Worm (Caenorhabditis elegans): ENCODE data around the gene fbxa-224.
A peak's percentile ranks its signal among the peaks of the same experiment; 100 is the strongest.

The fbxa-224 gene

ce11 chrII:7529078-7529683 is 18.8 kb downstream of the fbxa-224 start, which contains the start of gene ZK1290.5:
Gene ZK1290.5, plus strand, starts transcription at chrII:7529643.
- TF ChIP-seq zfp-3 (GFP tag; conservative IDR thresholded peaks at IDR 0.05) (peak; percentile 83), Y75B8A.6 (GFP tag; IDR thresholded peaks at IDR 0.05) (0 out of 2 replicates have a peak, but pooled peaks have one; percentile 31), hif-1 (tag; optimal IDR thresholded peaks at IDR 0.05) (peak in 1 of 2 experiments; percentile 69), ctbp-1 (GFP tag; IDR thresholded peaks at IDR 0.05) (peak; percentile 75), zag-1 (tag; optimal IDR thresholded peaks at IDR 0.05) (no peak), daf-8 (GFP tag; IDR thresholded peaks at IDR 0.05) (no peak), cey-2 (tag; optimal IDR thresholded peaks at IDR 0.05; ENCODE audit: borderline replicate concordance, insufficient read depth) (peak; percentile 72), F10B5.3 (tag; optimal IDR thresholded peaks at IDR 0.05) (no peak), php-3 (GFP tag; IDR thresholded peaks at IDR 0.05) (peak; percentile 91), nhr-102 (tag; optimal IDR thresholded peaks at IDR 0.05) (peak; percentile 90), hlh-11 (tag; optimal IDR thresholded peaks at IDR 0.05) (peak; percentile 99), hlh-30 (tag; optimal IDR thresholded peaks at IDR 0.05; ENCODE audit: insufficient read depth) (peak; percentile 97), T26A8.4 (GFP tag; IDR thresholded peaks at IDR 0.05) (peak; percentile 71), saeg-2 (GFP tag; IDR thresholded peaks at IDR 0.05) (peak; percentile 26; the same call in 1 of the 2 replicates), nhr-10 (tag; optimal IDR thresholded peaks at IDR 0.05) (peak; percentile 83), nhr-28 (tag; optimal IDR thresholded peaks at IDR 0.05) (peak; percentile 91), nhr-11 (tag; optimal IDR thresholded peaks at IDR 0.05) (peak; percentile 89), hmg-1.1 (GFP tag; IDR thresholded peaks at IDR 0.05) (peak; percentile 62), set-16 (GFP tag; IDR thresholded peaks at IDR 0.05) (peak; percentile 36; the same call in 1 of the 2 replicates), ceh-20 (GFP tag; IDR thresholded peaks at IDR 0.05) (peak; percentile 90), mep-1 (tag; optimal IDR thresholded peaks at IDR 0.05) (peak; percentile 87), unc-39 (tag; optimal IDR thresholded peaks at IDR 0.05) (no peak), tag-97 (GFP tag; IDR thresholded peaks at IDR 0.05) (no peak), fos-1 (tag; optimal IDR thresholded peaks at IDR 0.05) (peak; percentile 34), unc-62 (GFP tag; optimal IDR thresholded peaks at IDR 0.05 in 1 of 2) (peak in 1 of 2 experiments; percentile 91), unc-62 (tag; optimal IDR thresholded peaks at IDR 0.05) (no peak), madf-9 (GFP tag; conservative IDR thresholded peaks at IDR 0.05) (peak; percentile 48; the same call in 1 of the 2 replicates), dmd-6 (GFP tag; IDR thresholded peaks at IDR 0.05) (peak; percentile 99), ceh-44 (GFP tag; IDR thresholded peaks at IDR 0.05) (no peak), lin-1 (GFP tag; IDR thresholded peaks at IDR 0.05) (peak; percentile 87), daf-16 (GFP tag; optimal IDR thresholded peaks at IDR 0.05) (peak; percentile 82 to 87), daf-16 (tag; optimal IDR thresholded peaks at IDR 0.05) (peak; percentile 76), dpl-1 (GFP tag; optimal IDR thresholded peaks at IDR 0.05) (peak; percentile 50), zip-2 (tag; optimal IDR thresholded peaks at IDR 0.05) (peak; percentile 40), daf-12 (tag; optimal IDR thresholded peaks at IDR 0.05) (no peak), ces-1 (GFP tag; optimal IDR thresholded peaks at IDR 0.05) (no peak), duxl-1 (tag; optimal IDR thresholded peaks at IDR 0.05; ENCODE audit: poor library complexity) (peak; percentile 15), rbr-2 (tag; optimal IDR thresholded peaks at IDR 0.05) (peak; percentile 67), tra-1 (GFP tag; IDR thresholded peaks at IDR 0.05) (peak; percentile 96), nhr-25 (tag; optimal IDR thresholded peaks at IDR 0.05; ENCODE audit: borderline replicate concordance, insufficient read depth) (peak; percentile 49), nhr-111 (GFP tag; optimal IDR thresholded peaks at IDR 0.05) (no peak), F26F4.8 (GFP tag; conservative IDR thresholded peaks at IDR 0.05) (no peak), ceh-82 (tag; optimal IDR thresholded peaks at IDR 0.05) (no peak), fkh-10 (GFP tag; optimal IDR thresholded peaks at IDR 0.05) (no peak), nhr-48 (tag; optimal IDR thresholded peaks at IDR 0.05) (peak; percentile 98), ama-1 (optimal IDR thresholded peaks at IDR 0.05) (no peak), nhr-76 (tag; optimal IDR thresholded peaks at IDR 0.05) (peak; percentile 63), ztf-7 (tag; optimal IDR thresholded peaks at IDR 0.05) (peak; percentile 37), gei-8 (GFP tag; optimal IDR thresholded peaks at IDR 0.05) (peak; percentile 96), spr-1 (tag; optimal IDR thresholded peaks at IDR 0.05) (peak; percentile 75), lin-13 (GFP tag; optimal IDR thresholded peaks at IDR 0.05) (peak; percentile 71)

Measured in whole organism, L4 larva.